Fruit fly (Drosophila melanogaster): Measurements from ENCODE around the gene CG32371.

DNA sequence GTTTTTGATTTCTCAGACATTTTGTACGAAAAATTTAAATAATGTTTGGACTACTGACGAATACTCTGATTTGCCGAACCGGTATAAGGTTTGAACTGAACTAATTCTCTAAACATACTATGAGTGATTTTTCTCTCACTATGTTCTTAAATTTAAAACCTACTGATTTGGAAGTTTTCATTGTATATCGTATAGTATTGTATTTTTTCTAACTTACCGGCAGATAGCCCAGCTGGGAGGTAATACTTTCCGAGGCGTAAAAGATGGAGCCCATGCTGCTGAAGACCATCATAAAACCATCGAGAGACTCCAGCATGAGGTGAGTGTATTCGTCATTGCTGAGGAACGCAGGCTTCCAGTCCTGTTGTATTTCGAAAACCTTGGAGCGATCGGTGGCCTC is at the start of gene CG32371:
- TF ChIP-seq CG8159 (tag; optimal IDR thresholded peaks at IDR 0.05) (no peak), EcR (GFP tag; optimal IDR thresholded peaks at IDR 0.05) (no peak), Ets98B (GFP tag; IDR thresholded peaks at IDR 0.05) (no peak), gl (tag; optimal IDR thresholded peaks at IDR 0.05) (no peak), Pif1B (GFP tag; optimal IDR thresholded peaks at IDR 0.05) (no peak), CG4496 (GFP tag; IDR thresholded peaks at IDR 0.05) (no peak), CG15710 (tag; optimal IDR thresholded peaks at IDR 0.05) (no peak), CG34367 (tag; optimal IDR thresholded peaks at IDR 0.05) (no peak), CG10348 (GFP tag; IDR thresholded peaks at IDR 0.05) (no peak), fd96Ca (GFP tag; IDR thresholded peaks at IDR 0.05) (no peak)

Measured in whole organism, pupa.